Fruit fly (Drosophila melanogaster) whole organism, embryonic: ENCODE data around the gene Jhbp6.

Source experiments
- Ada2b ChIP-seq: fragments of 200-800 bp; sonication (Bioruptor generic); IDR thresholded peaks from 2 replicates; pipeline ENCODE4 v1.3.6; 2022; ENCODE audit warnings: missing biosample characterization, missing genetic modification characterization
- B-H1 ChIP-seq: fragments of 200-800 bp; sonication (Bioruptor generic); IDR thresholded peaks from 3 replicates; pipeline ENCODE4 v1.3.6; 2022; ENCODE audit warnings: missing biosample characterization, missing genetic modification characterization
- CG10979 ChIP-seq: fragments of 200-800 bp; sonication (Bioruptor generic); optimal IDR thresholded peaks from 2 replicates; lab custom pipeline; 2018; ENCODE audit warnings: missing biosample characterization, mild to moderate bottlenecking, missing genetic modification characterization, moderate library complexity
- CG1233 ChIP-seq: fragments of 200-800 bp; sonication (Bioruptor generic); optimal IDR thresholded peaks from 4 replicates; lab custom pipeline; 2018; ENCODE audit warnings: missing biosample characterization, mild to moderate bottlenecking, missing genetic modification characterization
- CG12942 ChIP-seq: fragments of 200-800 bp; sonication (Bioruptor generic); optimal IDR thresholded peaks from 3 replicates; lab custom pipeline; 2016; ENCODE audit warnings: missing biosample characterization, missing genetic modification characterization
- CG15073 ChIP-seq: fragments of 200-800 bp; sonication (Bioruptor generic); optimal IDR thresholded peaks from 2 replicates; lab custom pipeline; 2016; ENCODE audit warnings: missing biosample characterization, missing genetic modification characterization
- CG1603 ChIP-seq: fragments of 200-800 bp; sonication (Bioruptor generic); optimal IDR thresholded peaks from 2 replicates; lab custom pipeline; 2019; ENCODE audit warnings: missing biosample characterization, mild to moderate bottlenecking, missing genetic modification characterization, moderate library complexity
- CG16779 ChIP-seq: fragments of 200-800 bp; sonication (Bioruptor generic); IDR thresholded peaks from 2 replicates; pipeline ENCODE4 v1.3.6; 2022; ENCODE audit warnings: missing biosample characterization, missing genetic modification characterization
- CG17186 ChIP-seq: fragments of 200-800 bp; sonication (Bioruptor generic); optimal IDR thresholded peaks from 3 replicates; lab custom pipeline; 2017; ENCODE audit warnings: missing biosample characterization, missing genetic modification reagents, missing genetic modification characterization
- CG17328 ChIP-seq: fragments of 200-800 bp; sonication (Bioruptor generic); IDR thresholded peaks from 2 replicates; pipeline ENCODE4 v1.3.6; 2022; ENCODE audit warnings: missing biosample characterization, missing genetic modification characterization
- CG17359 ChIP-seq: fragments of 200-800 bp; sonication (Bioruptor generic); optimal IDR thresholded peaks from 3 replicates; lab custom pipeline; 2018; ENCODE audit warnings: missing biosample characterization, mild to moderate bottlenecking, missing genetic modification characterization, moderate library complexity
- CG1792 ChIP-seq: fragments of 200-800 bp; sonication (Bioruptor generic); optimal IDR thresholded peaks from 2 replicates; lab custom pipeline; 2016; ENCODE audit warnings: missing biosample characterization, missing genetic modification characterization
- CG30403 ChIP-seq: fragments of 200-800 bp; sonication (Bioruptor generic); optimal IDR thresholded peaks from 3 replicates; lab custom pipeline; 2016; ENCODE audit warnings: missing biosample characterization, missing genetic modification characterization
- CG31224 ChIP-seq: fragments of 200-800 bp; sonication (Bioruptor generic); IDR thresholded peaks from 2 replicates; pipeline ENCODE4 v1.3.6; 2022; ENCODE audit warnings: missing biosample characterization, missing genetic modification characterization
- CG6654 ChIP-seq: fragments of 200-800 bp; sonication (Bioruptor generic); optimal IDR thresholded peaks from 2 replicates; lab custom pipeline; 2017; ENCODE audit warnings: missing biosample characterization, mild to moderate bottlenecking, missing genetic modification characterization
- CG6854 ChIP-seq: fragments of 200-800 bp; sonication (Bioruptor generic); optimal IDR thresholded peaks from 3 replicates; lab custom pipeline; 2017; ENCODE audit warnings: missing biosample characterization, mild to moderate bottlenecking, missing genetic modification characterization
- CG8359 ChIP-seq: fragments of 200-800 bp; sonication (Bioruptor generic); optimal IDR thresholded peaks from 2 replicates; lab custom pipeline; 2017; ENCODE audit warnings: missing biosample characterization, mild to moderate bottlenecking, missing genetic modification characterization, borderline replicate concordance
- CG8944 ChIP-seq: fragments of 200-800 bp; sonication (Bioruptor generic); optimal IDR thresholded peaks from 3 replicates; lab custom pipeline; 2016; ENCODE audit warnings: missing biosample characterization, missing genetic modification characterization
- CTCF ChIP-seq: fragments of 200-800 bp; sonication (Bioruptor generic); optimal IDR thresholded peaks from 2 replicates; lab custom pipeline; 2017; ENCODE audit warnings: missing biosample characterization, mild to moderate bottlenecking, missing genetic modification characterization, moderate library complexity
- CoRest ChIP-seq: fragments of 200-800 bp; sonication (Bioruptor generic); optimal IDR thresholded peaks from 3 replicates; lab custom pipeline; 2018; ENCODE audit warnings: missing biosample characterization, mild to moderate bottlenecking, missing genetic modification characterization, moderate library complexity
- Dbx ChIP-seq: fragments of 200-800 bp; sonication (Bioruptor generic); IDR thresholded peaks from 3 replicates; pipeline ENCODE4 v1.3.6; 2022; ENCODE audit warnings: missing biosample characterization, missing genetic modification characterization
- E2f2 ChIP-seq: fragments of 200-800 bp; sonication (Bioruptor generic); IDR thresholded peaks from 2 replicates; pipeline ENCODE4 v1.3.6; 2022; ENCODE audit warnings: missing biosample characterization, missing genetic modification characterization
- ERR ChIP-seq: fragments of 200-800 bp; sonication (Bioruptor generic); optimal IDR thresholded peaks from 2 replicates; lab custom pipeline; 2016; ENCODE audit warnings: missing biosample characterization, missing genetic modification characterization
- GATAe ChIP-seq: fragments of 200-800 bp; sonication (Bioruptor generic); conservative IDR thresholded peaks from 2 replicates; pipeline ENCODE4 v1.3.6; 2022; ENCODE audit warnings: missing biosample characterization, missing genetic modification characterization
- HHEX ChIP-seq: fragments of 200-800 bp; sonication (Bioruptor generic); optimal IDR thresholded peaks from 3 replicates; lab custom pipeline; 2017; ENCODE audit warnings: missing biosample characterization, mild to moderate bottlenecking, missing genetic modification characterization, missing genetic modification reagents
- HLH54F ChIP-seq: fragments of 200-800 bp; sonication (Bioruptor generic); optimal IDR thresholded peaks from 3 replicates; lab custom pipeline; 2016; ENCODE audit warnings: missing biosample characterization, missing genetic modification characterization
- Hr3 ChIP-seq: fragments of 200-800 bp; sonication (Bioruptor generic); optimal IDR thresholded peaks from 3 replicates; lab custom pipeline; 2016; ENCODE audit warnings: missing biosample characterization, missing genetic modification characterization
- Kr ChIP-seq: fragments of 200-800 bp; sonication (Bioruptor generic); optimal IDR thresholded peaks from 2 replicates; lab custom pipeline; 2017; ENCODE audit warnings: missing biosample characterization, mild to moderate bottlenecking, missing genetic modification characterization
- Lpt ChIP-seq: fragments of >200 bp; optimal IDR thresholded peaks from 2 replicates; lab custom pipeline; 2018; ENCODE audit warnings: missing biosample characterization, missing genetic modification characterization
- MESR4 ChIP-seq: fragments of 200-800 bp; sonication (Bioruptor generic); optimal IDR thresholded peaks from 2 replicates; lab custom pipeline; 2018; ENCODE audit warnings: missing biosample characterization, mild to moderate bottlenecking, missing genetic modification characterization, moderate library complexity
- NC2α ChIP-seq: fragments of 200-800 bp; sonication (Bioruptor generic); optimal IDR thresholded peaks from 2 replicates; lab custom pipeline; 2016; ENCODE audit warnings: missing biosample characterization, missing genetic modification characterization
- NC2β ChIP-seq: fragments of 200-800 bp; sonication (Bioruptor generic); optimal IDR thresholded peaks from 2 replicates; lab custom pipeline; 2016; ENCODE audit warnings: missing biosample characterization, missing genetic modification characterization
- Nf-YC ChIP-seq: fragments of 200-800 bp; optimal IDR thresholded peaks from 3 replicates; lab custom pipeline; 2019; ENCODE audit warnings: missing biosample characterization, mild to moderate bottlenecking, missing genetic modification characterization, moderate library complexity
- Oaz ChIP-seq: fragments of 200-800 bp; sonication (Bioruptor generic); IDR thresholded peaks from 2 replicates; pipeline ENCODE4 v1.3.6; 2022; ENCODE audit warnings: missing biosample characterization, missing genetic modification characterization
- Poxn ChIP-seq: fragments of 200-800 bp; sonication (Bioruptor generic); IDR thresholded peaks from 2 replicates; pipeline ENCODE4 v1.3.6; 2022; ENCODE audit warnings: missing biosample characterization, missing genetic modification characterization
- Rfx ChIP-seq: fragments of 200-800 bp; sonication (Bioruptor generic); IDR thresholded peaks from 2 replicates; pipeline ENCODE4 v1.3.6; 2022; ENCODE audit warnings: missing biosample characterization, missing genetic modification characterization
- Six4 ChIP-seq: fragments of 200-800 bp; sonication (Bioruptor generic); optimal IDR thresholded peaks from 2 replicates; lab custom pipeline; 2016; ENCODE audit warnings: missing biosample characterization, missing genetic modification characterization
- Sox102F ChIP-seq: fragments of 200-800 bp; sonication (Bioruptor generic); optimal IDR thresholded peaks from 2 replicates; lab custom pipeline; 2018; ENCODE audit warnings: missing biosample characterization, mild to moderate bottlenecking, missing genetic modification characterization, moderate library complexity
- Sry-β ChIP-seq: fragments of 200-800 bp; sonication (Bioruptor generic); optimal IDR thresholded peaks from 2 replicates; lab custom pipeline; 2018; ENCODE audit warnings: missing biosample characterization, mild to moderate bottlenecking, missing genetic modification characterization, moderate library complexity
- Xbp1 ChIP-seq: fragments of 200-800 bp; sonication (Bioruptor generic); optimal IDR thresholded peaks from 3 replicates; lab custom pipeline; 2016; ENCODE audit warnings: missing biosample characterization, mild to moderate bottlenecking, missing genetic modification characterization
- YL-1 ChIP-seq: fragments of 200-800 bp; sonication (Bioruptor generic); optimal IDR thresholded peaks from 3 replicates; lab custom pipeline; 2017; ENCODE audit warnings: missing biosample characterization, mild to moderate bottlenecking, missing genetic modification characterization
- br ChIP-seq: fragments of >200 bp; optimal IDR thresholded peaks from 2 replicates; lab custom pipeline; 2017
- chm ChIP-seq: fragments of 200-800 bp; sonication (Bioruptor generic); IDR thresholded peaks from 2 replicates; pipeline ENCODE4 v1.3.6; 2022; ENCODE audit warnings: missing biosample characterization, missing genetic modification characterization
- da ChIP-seq: fragments of 200-800 bp; sonication (Bioruptor generic); optimal IDR thresholded peaks from 2 replicates; lab custom pipeline; 2016; ENCODE audit warnings: missing biosample characterization, missing genetic modification characterization
- dimm ChIP-seq: fragments of 200-800 bp; sonication (Bioruptor generic); IDR thresholded peaks from 2 replicates; pipeline ENCODE4 v1.3.6; 2022; ENCODE audit warnings: missing biosample characterization, missing genetic modification characterization
- dmrt11E ChIP-seq: fragments of 200-800 bp; sonication (Bioruptor generic); optimal IDR thresholded peaks from 3 replicates; lab custom pipeline; 2018; ENCODE audit warnings: missing biosample characterization, mild to moderate bottlenecking, missing genetic modification characterization, moderate library complexity
- dysf ChIP-seq: fragments of 200-800 bp; sonication (Bioruptor generic); IDR thresholded peaks from 3 replicates; pipeline ENCODE4 v1.3.6; 2022; ENCODE audit warnings: missing biosample characterization, missing genetic modification characterization
- exex ChIP-seq: fragments of 200-800 bp; sonication (Bioruptor generic); optimal IDR thresholded peaks from 4 replicates; lab custom pipeline; 2018; ENCODE audit warnings: missing biosample characterization, mild to moderate bottlenecking, missing genetic modification characterization, moderate library complexity
- fd102C ChIP-seq: fragments of 200-800 bp; sonication (Bioruptor generic); optimal IDR thresholded peaks from 2 replicates; lab custom pipeline; 2018; ENCODE audit warnings: missing biosample characterization, mild to moderate bottlenecking, missing genetic modification characterization, moderate library complexity
- nerfin-1 ChIP-seq: fragments of 200-800 bp; sonication (Bioruptor generic); optimal IDR thresholded peaks from 3 replicates; lab custom pipeline; 2019; ENCODE audit warnings: missing biosample characterization, mild to moderate bottlenecking, missing genetic modification characterization, moderate library complexity
- otp ChIP-seq: fragments of 200-800 bp; sonication (Bioruptor generic); IDR thresholded peaks from 3 replicates; pipeline ENCODE4, ENCODE4 v1.3.6; 2022; ENCODE audit warnings: missing biosample characterization, missing genetic modification characterization
- sisA ChIP-seq: fragments of 200-800 bp; sonication (Bioruptor generic); IDR thresholded peaks from 2 replicates; pipeline ENCODE4 v1.3.6; 2022; ENCODE audit warnings: missing biosample characterization, missing genetic modification characterization
- sob ChIP-seq: fragments of 200-800 bp; sonication (Bioruptor generic); IDR thresholded peaks from 2 replicates; pipeline ENCODE4 v1.3.6; 2022; ENCODE audit warnings: missing biosample characterization, missing genetic modification characterization

The Jhbp6 gene

dm6 chr3L:22727739-22728335 lies 58.1 kb downstream of the Jhbp6 start, which contains the start of the genes CG14450 and CG11367 (continued):
- TF ChIP-seq otp (GFP tag; lab: Robert Waterston, UW) (no peak), fd102C (GFP tag; lab: Kevin White, UChicago) (no peak), YL-1 (peak; percentile 44), Six4 (peak; percentile 13), NC2β (GFP tag; lab: Kevin White, UChicago) (no peak), CG6654 (no peak), CG16779 (no peak), Ada2b (GFP tag; lab: Robert Waterston, UW) (no peak), Poxn (GFP tag; lab: Robert Waterston, UW) (no peak), CG8944 (GFP tag; lab: Kevin White, UChicago) (no peak), da (no peak), CoRest (peak; percentile 49), Sox102F (GFP tag; lab: Kevin White, UChicago) (no peak), br (lab: Kevin White, UChicago) (no peak), dmrt11E (tag; lab: Kevin White, UChicago) (no peak), Rfx (GFP tag; lab: Robert Waterston, UW) (peak; percentile 19; the same call in 1 of the 2 replicates), B-H1 (GFP tag; lab: Robert Waterston, UW) (no peak), CG17359 (tag; lab: Kevin White, UChicago) (peak; percentile 18), Dbx (GFP tag; lab: Robert Waterston, UW) (no peak), nerfin-1 (peak; percentile 35), sob (GFP tag; lab: Robert Waterston, UW) (no peak), CG12942 (GFP tag; lab: Kevin White, UChicago) (no peak), CG10979 (no peak), CG15073 (GFP tag; lab: Kevin White, UChicago) (no peak), Xbp1 (GFP tag; lab: Kevin White, UChicago) (no peak), Nf-YC (tag; lab: Kevin White, UChicago) (peak; percentile 69), E2f2 (GFP tag; lab: Robert Waterston, UW) (no peak), CG1792 (GFP tag; lab: Kevin White, UChicago) (no peak), HLH54F (no peak), CG31224 (GFP tag; lab: Robert Waterston, UW) (no peak), CG1603 (tag; lab: Kevin White, UChicago) (no peak), CTCF (peak; percentile 11), ERR (GFP tag; lab: Kevin White, UChicago) (no peak), dimm (GFP tag; lab: Robert Waterston, UW) (no peak), NC2α (GFP tag; lab: Kevin White, UChicago) (no peak), MESR4 (GFP tag; lab: Kevin White, UChicago) (peak; percentile 13), chm (GFP tag; lab: Robert Waterston, UW) (no peak), CG6854 (GFP tag; lab: Kevin White, UChicago) (no peak), Lpt (no peak), CG17328 (GFP tag; lab: Robert Waterston, UW) (no peak), CG8359 (GFP tag; lab: Kevin White, UChicago) (no peak), Oaz (GFP tag; lab: Robert Waterston, UW) (no peak), CG1233 (GFP tag; lab: Kevin White, UChicago) (peak; percentile 2), Hr3 (GFP tag; lab: Kevin White, UChicago) (peak; percentile 31), dysf (GFP tag; lab: Robert Waterston, UW) (no peak), HHEX (GFP tag; lab: Kevin White, UChicago) (no peak), GATAe (no peak), CG30403 (GFP tag; lab: Kevin White, UChicago) (peak; percentile 9), Sry-β (GFP tag; lab: Kevin White, UChicago) (peak; percentile 98), Kr (GFP tag; lab: Kevin White, UChicago) (no peak), sisA (GFP tag; lab: Robert Waterston, UW) (no peak), CG17186 (no peak), exex (tag; lab: Kevin White, UChicago) (peak; percentile 55)
